Worm (Caenorhabditis elegans) whole organism, L4/young adult: ENCODE results near the gene F11G11.5.

Experiments used
- W03F9.2 ChIP-seq: fragments of 150-350 bp; optimal IDR thresholded peaks from 2 replicates; lab custom pipeline; 2014; ENCODE audit warnings: missing biosample characterization, missing genetic modification characterization
- him-1 ChIP-seq: sonication (generic microtip); optimal IDR thresholded peaks from 2 replicates; lab custom pipeline; 2016; ENCODE audit warnings: missing genotype, missing genetic modification reagents, missing genetic modification characterization, missing compliant biosample characterization

DNA sequence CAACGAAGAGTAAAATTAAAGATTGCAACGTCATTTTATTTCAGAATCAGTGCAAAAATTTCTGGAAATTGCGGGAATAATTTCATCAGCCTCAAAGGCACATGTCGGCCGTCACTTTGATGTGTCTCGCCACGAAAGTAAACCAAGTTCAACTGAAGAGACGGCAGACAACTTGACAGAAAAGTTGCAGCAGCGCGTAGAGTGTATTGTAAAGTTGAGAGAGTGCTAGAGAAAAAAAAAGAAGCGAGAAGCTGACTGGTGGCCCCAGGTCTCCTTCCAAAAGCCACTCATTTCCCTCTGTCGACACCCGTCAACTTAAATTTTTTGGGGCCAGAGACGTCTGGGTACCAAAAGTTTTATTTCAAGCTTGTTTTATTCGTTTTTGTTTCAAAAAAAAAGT, 46.6 kb downstream of the F11G11.5 start:
- TF ChIP-seq him-1 (tag; lab: Kevin White, UChicago) (no peak), W03F9.2 (tag; lab: Kevin White, UChicago) (peak; percentile 88)
